Worm (Caenorhabditis elegans) whole organism, L3 larva: ENCODE data around the gene E04F6.8.

Experiments
- R02D3.7 ChIP-seq: fragments of 150-350 bp; optimal IDR thresholded peaks from 2 replicates; lab custom pipeline; 2014; ENCODE audit warnings: missing biosample characterization, missing genetic modification characterization
- ZK546.5 ChIP-seq: sonication (generic microtip); optimal IDR thresholded peaks from 2 replicates; lab custom pipeline; 2017; ENCODE audit warnings: missing biosample characterization, missing genetic modification characterization
- aly-2 ChIP-seq: fragments of 150-350 bp; optimal IDR thresholded peaks from 2 replicates; lab custom pipeline; 2014; ENCODE audit warnings: missing biosample characterization, missing genetic modification characterization
- ceh-28 ChIP-seq: fragments of 150-350 bp; optimal IDR thresholded peaks from 2 replicates; lab custom pipeline; 2014; ENCODE audit warnings: missing biosample characterization, missing genetic modification reagents, missing genetic modification characterization
- ceh-82 ChIP-seq: fragments of 150-350 bp; optimal IDR thresholded peaks from 2 replicates; lab custom pipeline; 2014; ENCODE audit warnings: missing biosample characterization, missing genetic modification characterization
- egl-27 ChIP-seq: sonication (generic microtip); optimal IDR thresholded peaks from 4 replicates; lab custom pipeline; 2017; ENCODE audit warnings: missing biosample characterization, missing genetic modification reagents, missing genetic modification characterization
- egl-5 ChIP-seq: fragments of 150-350 bp; optimal IDR thresholded peaks from 2 replicates; lab custom pipeline; 2017; ENCODE audit warnings: missing biosample characterization, missing genetic modification reagents, missing genetic modification characterization, inconsistent platforms
- elt-2 ChIP-seq: sonication (generic microtip); optimal IDR thresholded peaks from 2 replicates; lab custom pipeline; 2016; ENCODE audit warnings: missing genetic modification reagents, mild to moderate bottlenecking, missing genetic modification characterization, missing compliant biosample characterization
- eor-1 ChIP-seq, 2 experiments: fragments of 150-350 bp; optimal IDR thresholded peaks; 2 replicates each; lab custom pipeline; 2014 to 2018; ENCODE audit warnings: missing biosample characterization in 2 of 2, missing genetic modification characterization in 2 of 2
- fkh-10 ChIP-seq: sonication (generic microtip); optimal IDR thresholded peaks from 2 replicates; lab custom pipeline; 2017; ENCODE audit warnings: missing biosample characterization, missing genetic modification reagents, missing genetic modification characterization
- fkh-2 ChIP-seq: fragments of 150-350 bp; optimal IDR thresholded peaks from 2 replicates; lab custom pipeline; 2014; ENCODE audit warnings: missing biosample characterization, missing genetic modification reagents, missing genetic modification characterization
- hmg-11 ChIP-seq: sonication (generic microtip); optimal IDR thresholded peaks from 2 replicates; lab custom pipeline; 2016; ENCODE audit warnings: missing genetic modification characterization, missing compliant biosample characterization
- jun-1 ChIP-seq: fragments of 150-350 bp; optimal IDR thresholded peaks from 2 replicates; lab custom pipeline; 2014; ENCODE audit warnings: missing biosample characterization, missing genetic modification reagents, missing genetic modification characterization
- lsy-12 ChIP-seq: sonication (generic microtip); optimal IDR thresholded peaks from 2 replicates; lab custom pipeline; 2016; ENCODE audit warnings: mild to moderate bottlenecking, missing genetic modification characterization, missing compliant biosample characterization
- mml-1 ChIP-seq: fragments of 150-350 bp; sonication (generic microtip); optimal IDR thresholded peaks from 3 replicates; lab custom pipeline; 2014; ENCODE audit warnings: missing biosample characterization, missing genetic modification characterization
- nhr-12 ChIP-seq: fragments of 150-350 bp; optimal IDR thresholded peaks from 2 replicates; lab custom pipeline; 2014; ENCODE audit warnings: missing biosample characterization, missing genetic modification characterization
- nhr-23 ChIP-seq: fragments of 150-350 bp; optimal IDR thresholded peaks from 2 replicates; lab custom pipeline; 2014; ENCODE audit warnings: missing biosample characterization, missing genetic modification reagents, missing genetic modification characterization
- nhr-237 ChIP-seq: fragments of 150-350 bp; optimal IDR thresholded peaks from 2 replicates; lab custom pipeline; 2014; ENCODE audit warnings: missing biosample characterization, missing genetic modification characterization
- nhr-25 ChIP-seq: sonication (generic microtip); optimal IDR thresholded peaks from 2 replicates; lab custom pipeline; 2017; ENCODE audit warnings: missing biosample characterization, missing genetic modification characterization
- nhr-28 ChIP-seq: fragments of 150-350 bp; optimal IDR thresholded peaks from 2 replicates; lab custom pipeline; 2014; ENCODE audit warnings: missing biosample characterization, missing genetic modification characterization
- nhr-43 ChIP-seq: sonication (generic microtip); optimal IDR thresholded peaks from 2 replicates; lab custom pipeline; 2016; ENCODE audit warnings: mild to moderate bottlenecking, missing genetic modification characterization, missing compliant biosample characterization; ENCODE audit not compliant: poor library complexity, severe bottlenecking
- nhr-67 ChIP-seq: fragments of 150-350 bp; optimal IDR thresholded peaks from 2 replicates; lab custom pipeline; 2014; ENCODE audit warnings: missing biosample characterization, missing genetic modification characterization
- nhr-76 ChIP-seq: fragments of 150-350 bp; sonication (generic microtip); optimal IDR thresholded peaks from 5 replicates; lab custom pipeline; 2014; ENCODE audit warnings: missing biosample characterization, missing genetic modification characterization
- pha-4 ChIP-seq: fragments of 150-350 bp; optimal IDR thresholded peaks from 2 replicates; lab custom pipeline; 2014; ENCODE audit warnings: missing biosample characterization, missing genetic modification reagents, missing genetic modification characterization
- pqm-1 ChIP-seq: fragments of 150-350 bp; optimal IDR thresholded peaks from 2 replicates; lab custom pipeline; 2017; ENCODE audit warnings: missing biosample characterization, missing genetic modification characterization, inconsistent platforms
- sea-2 ChIP-seq: fragments of 150-350 bp; sonication (generic microtip); optimal IDR thresholded peaks from 4 replicates; lab custom pipeline; 2014; ENCODE audit warnings: missing biosample characterization, missing genetic modification reagents, missing genetic modification characterization
- skn-1 ChIP-seq: fragments of 150-350 bp; optimal IDR thresholded peaks from 2 replicates; lab custom pipeline; 2014; ENCODE audit warnings: missing biosample characterization, missing genetic modification characterization
- unc-62 ChIP-seq: fragments of 150-350 bp; sonication (generic microtip); optimal IDR thresholded peaks from 4 replicates; lab custom pipeline; 2014; ENCODE audit warnings: missing biosample characterization, missing genetic modification reagents, missing genetic modification characterization
- zag-1 ChIP-seq: fragments of 150-350 bp; optimal IDR thresholded peaks from 2 replicates; lab custom pipeline; 2014; ENCODE audit warnings: missing biosample characterization, missing genetic modification characterization
- ztf-11 ChIP-seq: fragments of 150-350 bp; optimal IDR thresholded peaks from 2 replicates; lab custom pipeline; 2014; ENCODE audit warnings: missing biosample characterization, missing genetic modification characterization

Gene E04F6.8

ce11 chrII:7199308-7199707 lies 11.9 kb downstream of the E04F6.8 start, which contains the start of gene E04F6.6:
TSS of gene E04F6.6 (minus strand) at chrII:7199565.
- TF ChIP-seq zag-1 (tag; lab: Kevin White, UChicago) (no peak), nhr-25 (tag; lab: Kevin White, UChicago) (peak; percentile 16)

- TF ChIP-seq fkh-10 (GFP tag; lab: Kevin White, UChicago) = no peak
- TF ChIP-seq lsy-12 (tag; lab: Kevin White, UChicago) = no peak
- peak; percentile 8 for TF ChIP-seq elt-2 (tag; lab: Kevin White, UChicago)
- peak; percentile 8 for TF ChIP-seq pqm-1 (tag; lab: Kevin White, UChicago)
- TF ChIP-seq, all 47 proteins: peak for 2
Observed at ce11 chrII:7197434-7197833, 13.7 kb downstream of the E04F6.8 start.

ce11 chrII:7196040-7196439 lies 15.1 kb downstream of the E04F6.8 start, which contains the start of gene maoc-1:
TSS of gene maoc-1 (plus strand) at chrII:7196276.
- TF ChIP-seq ceh-28 (tag; lab: Kevin White, UChicago) = no peak
- peak; percentile 69 for TF ChIP-seq elt-2 (tag; lab: Kevin White, UChicago)
- no peak for TF ChIP-seq nhr-12 (tag; lab: Kevin White, UChicago)
- no peak for TF ChIP-seq eor-1 (tag; optimal IDR thresholded peaks at IDR 0.05; lab: Kevin White, UChicago)
- no peak for TF ChIP-seq mml-1 (tag; lab: Kevin White, UChicago)
- peak; percentile 41 for TF ChIP-seq pha-4 (tag; lab: Kevin White, UChicago)
- peak; percentile 74 for TF ChIP-seq pqm-1 (tag; lab: Kevin White, UChicago)
- TF ChIP-seq egl-5 = no peak
- no peak for TF ChIP-seq nhr-237 (tag; lab: Kevin White, UChicago)
- TF ChIP-seq nhr-67 (tag; lab: Kevin White, UChicago) = no peak
- TF ChIP-seq fkh-2 (tag; lab: Kevin White, UChicago) = no peak
- TF ChIP-seq lsy-12 (tag; lab: Kevin White, UChicago) = no peak
- TF ChIP-seq jun-1 (tag; lab: Kevin White, UChicago) = no peak
- TF ChIP-seq egl-27 (tag; lab: Kevin White, UChicago) = no peak
- no peak for TF ChIP-seq skn-1

ce11 chrII:7195541-7195940 lies 15.6 kb downstream of the E04F6.8 start, which contains the start of gene acdh-12:
TSS of gene acdh-12 (minus strand) at chrII:7195641.
- no peak for TF ChIP-seq nhr-43
- no peak for TF ChIP-seq pqm-1 (tag; lab: Kevin White, UChicago)
- TF ChIP-seq ceh-82 (tag; lab: Kevin White, UChicago) = no peak
- no peak for TF ChIP-seq R02D3.7
- TF ChIP-seq eor-1 (tag; optimal IDR thresholded peaks at IDR 0.05; lab: Kevin White, UChicago) = no peak
- TF ChIP-seq aly-2 (tag; lab: Kevin White, UChicago) = no peak
- no peak for TF ChIP-seq unc-62 (GFP tag; lab: Kevin White, UChicago)
- TF ChIP-seq nhr-76 (tag; lab: Kevin White, UChicago) = no peak
- TF ChIP-seq sea-2 = no peak
- no peak for TF ChIP-seq nhr-67 (tag; lab: Kevin White, UChicago)
- no peak for TF ChIP-seq elt-2 (tag; lab: Kevin White, UChicago)
- no peak for TF ChIP-seq nhr-25 (tag; lab: Kevin White, UChicago)
- no peak for TF ChIP-seq nhr-28 (tag; lab: Kevin White, UChicago)
- no peak for TF ChIP-seq nhr-23 (tag; lab: Kevin White, UChicago)
- no peak for TF ChIP-seq fkh-2 (tag; lab: Kevin White, UChicago)
- TF ChIP-seq nhr-237 (tag; lab: Kevin White, UChicago) = no peak
- TF ChIP-seq hmg-11 (tag; lab: Kevin White, UChicago) = no peak

ce11 chrII:7189120-7189519 lies 22.1 kb downstream of the E04F6.8 start, which contains the start of gene E04F6.4:
TSS of gene E04F6.4 (plus strand) at chrII:7189420.
- no peak for TF ChIP-seq fkh-2 (tag; lab: Kevin White, UChicago)
- TF ChIP-seq jun-1 (tag; lab: Kevin White, UChicago) = no peak
- TF ChIP-seq hmg-11 (tag; lab: Kevin White, UChicago) = no peak
- no peak for TF ChIP-seq nhr-76 (tag; lab: Kevin White, UChicago)
- TF ChIP-seq lsy-12 (tag; lab: Kevin White, UChicago) = no peak
- no peak for TF ChIP-seq nhr-237 (tag; lab: Kevin White, UChicago)
- TF ChIP-seq nhr-43 = no peak
- no peak for TF ChIP-seq nhr-28 (tag; lab: Kevin White, UChicago)
- TF ChIP-seq ztf-11 (tag; lab: Kevin White, UChicago) = no peak
- no peak for TF ChIP-seq ceh-28 (tag; lab: Kevin White, UChicago)
- TF ChIP-seq nhr-12 (tag; lab: Kevin White, UChicago) = no peak
- TF ChIP-seq pha-4 (tag; lab: Kevin White, UChicago) = no peak
- no peak for TF ChIP-seq pqm-1 (tag; lab: Kevin White, UChicago)
- no peak for TF ChIP-seq sea-2
- no peak for TF ChIP-seq fkh-10 (GFP tag; lab: Kevin White, UChicago)
- TF ChIP-seq elt-2 (tag; lab: Kevin White, UChicago) = no peak
- no peak for TF ChIP-seq ZK546.5 (tag; lab: Kevin White, UChicago)
- TF ChIP-seq R02D3.7 = no peak
- TF ChIP-seq egl-5 = no peak
- no peak for TF ChIP-seq aly-2 (tag; lab: Kevin White, UChicago)
